Fruit fly (Drosophila melanogaster): Measurements from ENCODE around the gene Gr28a.

dm6 chr2L:7447820-7448219 is 6.2 kb downstream of the Gr28a start:
- TF ChIP-seq tai (GFP tag; optimal IDR thresholded peaks at IDR 0.05) (no peak), pan (optimal IDR thresholded peaks at IDR 0.05) (no peak), usp (GFP tag; optimal IDR thresholded peaks at IDR 0.05) (no peak), br (GFP tag; optimal IDR thresholded peaks at IDR 0.05) (no peak), Hnf4 (GFP tag; optimal IDR thresholded peaks at IDR 0.05) (no peak), Hr78 (GFP tag; optimal IDR thresholded peaks at IDR 0.05) (no peak), Dfd (GFP tag; optimal IDR thresholded peaks at IDR 0.05) (no peak), Rel (GFP tag; optimal IDR thresholded peaks at IDR 0.05) (no peak), Rel (tag; optimal IDR thresholded peaks at IDR 0.05) (no peak), dsf (GFP tag; optimal IDR thresholded peaks at IDR 0.05; ENCODE audit: borderline replicate concordance) (no peak), psq (GFP tag; optimal IDR thresholded peaks at IDR 0.05) (no peak), Abd-B (GFP tag; optimal IDR thresholded peaks at IDR 0.05) (no peak), lola (GFP tag; optimal IDR thresholded peaks at IDR 0.05) (no peak), OdsH (GFP tag; optimal IDR thresholded peaks at IDR 0.05) (no peak)
